Worm (Caenorhabditis elegans) whole organism, mixed stage, embryonic: ENCODE data around the gene C44E12.1.

Experiments
- ces-1 ChIP-seq: fragments of 150-350 bp; optimal IDR thresholded peaks from 2 replicates; lab custom pipeline; 2014; ENCODE audit warnings: missing biosample characterization, missing genetic modification reagents, missing genetic modification characterization
- lin-13 ChIP-seq: fragments of 150-350 bp; optimal IDR thresholded peaks from 2 replicates; lab custom pipeline; 2014; ENCODE audit warnings: missing biosample characterization, missing genetic modification characterization
- lin-32 ChIP-seq: fragments of 200-800 bp; sonication (Bioruptor generic); optimal IDR thresholded peaks from 2 replicates; lab custom pipeline; 2018; ENCODE audit warnings: mild to moderate bottlenecking, missing genetic modification characterization, missing compliant biosample characterization
- lsy-2 ChIP-seq: fragments of 150-350 bp; optimal IDR thresholded peaks from 2 replicates; lab custom pipeline; 2014; ENCODE audit warnings: missing biosample characterization, missing genetic modification characterization
- pha-4 ChIP-seq: fragments of 150-350 bp; optimal IDR thresholded peaks from 2 replicates; lab custom pipeline; 2018; ENCODE audit warnings: missing biosample characterization, missing genetic modification reagents, missing genetic modification characterization

ce11 chrX:7553331-7553730 lies 43.4 kb upstream of the C44E12.1 start:
- TF ChIP-seq lsy-2 (tag; lab: Kevin White, UChicago) (no peak), lin-13 (tag; lab: Kevin White, UChicago) (no peak), pha-4 (tag; lab: Kevin White, UChicago) (no peak), lin-32 (GFP tag; lab: Kevin White, UChicago) (no peak), ces-1 (GFP tag; lab: Kevin White, UChicago) (no peak)
